Fruit fly (Drosophila melanogaster) S2 (cell line): ENCODE results near the gene smash.

Source experiments
- CG8478 ChIP-seq: fragments of >200 bp; optimal IDR thresholded peaks from 2 replicates; lab custom pipeline; 2018
- CTCF ChIP-seq, 2 experiments: fragments of >200 bp; optimal IDR thresholded peaks; 2 replicates each; lab custom pipeline; 2018

DNA sequence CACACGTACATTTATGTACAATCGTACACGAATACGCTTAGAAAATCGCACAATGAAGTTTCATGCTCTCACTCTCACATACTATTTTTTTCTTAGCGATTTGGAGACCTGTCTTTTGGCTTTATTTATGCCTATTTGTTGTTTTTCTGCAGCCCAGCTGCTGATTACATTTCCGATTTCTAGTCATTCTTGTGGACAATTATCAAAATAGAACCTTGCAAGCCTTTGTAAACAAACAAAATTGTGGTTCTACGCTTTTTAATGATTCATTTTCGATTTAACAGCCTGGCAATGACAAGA is 79.8 kb downstream of the smash start:
- TF ChIP-seq CTCF (optimal IDR thresholded peaks at IDR 0.05; lab: Kevin White, UChicago) (no peak), CG8478 (lab: Kevin White, UChicago) (no peak)
